Worm (Caenorhabditis elegans) whole organism, L4/young adult: ENCODE data around the gene nlp-78.

ENCODE experiments used
- W03F9.2 ChIP-seq: fragments of 150-350 bp; optimal IDR thresholded peaks from 2 replicates; lab custom pipeline; 2014; ENCODE audit warnings: missing biosample characterization, missing genetic modification characterization
- dao-5 ChIP-seq: sonication (generic microtip); optimal IDR thresholded peaks from 2 replicates; lab custom pipeline; 2016; ENCODE audit warnings: missing genotype, missing genetic modification characterization, moderate library complexity, missing compliant biosample characterization
- him-1 ChIP-seq: sonication (generic microtip); optimal IDR thresholded peaks from 2 replicates; lab custom pipeline; 2016; ENCODE audit warnings: missing genotype, missing genetic modification reagents, missing genetic modification characterization, missing compliant biosample characterization

nlp-78 gene

ce11 chrII:9165762-9166460, 29.9 kb downstream of the nlp-78 start, which contains the start of gene W07A12.8:
Gene W07A12.8, minus strand, starts transcription at chrII:9165812.
- no peak for TF ChIP-seq him-1 (tag; lab: Kevin White, UChicago)
- TF ChIP-seq W03F9.2, result no peak
- TF ChIP-seq dao-5 (tag; lab: Kevin White, UChicago), result no peak

- TF ChIP-seq dao-5 (tag; lab: Kevin White, UChicago), result no peak
- no peak for TF ChIP-seq him-1 (tag; lab: Kevin White, UChicago)
- no peak for TF ChIP-seq W03F9.2
These were observed 31.8 kb downstream of the nlp-78 start, which contains the start of gene T23G7.3 for ce11 chrII:9167730-9168129. Gene T23G7.3, minus strand, starts transcription at chrII:9167830.

- TF ChIP-seq W03F9.2, result peak; percentile 10
- TF ChIP-seq him-1 (tag; lab: Kevin White, UChicago), result no peak
- no peak for TF ChIP-seq dao-5 (tag; lab: Kevin White, UChicago)
These were observed 33.5 kb downstream of the nlp-78 start, which contains the start of gene dpl-1 for ce11 chrII:9169450-9169960. Gene dpl-1, plus strand, starts transcription at chrII:9169910.

- TF ChIP-seq dao-5 (tag; lab: Kevin White, UChicago) (no peak), him-1 (tag; lab: Kevin White, UChicago) (no peak), W03F9.2 (no peak)
These were observed 34.1 kb downstream of the nlp-78 start for ce11 chrII:9170048-9170447.

ce11 chrII:9170851-9171250, 34.9 kb downstream of the nlp-78 start:
- TF ChIP-seq W03F9.2, result no peak
- no peak for TF ChIP-seq dao-5 (tag; lab: Kevin White, UChicago)

ce11 chrII:9171466-9172187, 35.6 kb downstream of the nlp-78 start:
- TF ChIP-seq W03F9.2 (no peak), him-1 (tag; lab: Kevin White, UChicago) (no peak), dao-5 (tag; lab: Kevin White, UChicago) (no peak)

ce11 chrII:9172849-9173248, 36.9 kb downstream of the nlp-78 start, which contains the start of gene T23G7.2:
Gene T23G7.2, minus strand, starts transcription at chrII:9172949.
- TF ChIP-seq W03F9.2 (no peak), dao-5 (tag; lab: Kevin White, UChicago) (no peak), him-1 (tag; lab: Kevin White, UChicago) (no peak)

- TF ChIP-seq dao-5 (tag; lab: Kevin White, UChicago) (no peak), W03F9.2 (no peak)
These were observed 37.5 kb downstream of the nlp-78 start for ce11 chrII:9173471-9173870.

- no peak for TF ChIP-seq him-1 (tag; lab: Kevin White, UChicago)
- TF ChIP-seq dao-5 (tag; lab: Kevin White, UChicago), result no peak
- TF ChIP-seq W03F9.2, result no peak
These were observed 40.5 kb downstream of the nlp-78 start for ce11 chrII:9176523-9176922.

- TF ChIP-seq him-1 (tag; lab: Kevin White, UChicago) (no peak), dao-5 (tag; lab: Kevin White, UChicago) (no peak), W03F9.2 (peak; percentile 11)
These were observed 41.1 kb downstream of the nlp-78 start, which contains the start of the genes sec-5 and pir-1 for ce11 chrII:9177080-9177479. Gene sec-5, minus strand, starts transcription at chrII:9177152. Gene pir-1, plus strand, starts transcription at chrII:9177300.

- TF ChIP-seq W03F9.2 (no peak), him-1 (tag; lab: Kevin White, UChicago) (no peak), dao-5 (tag; lab: Kevin White, UChicago) (no peak)
These were observed 42.8 kb downstream of the nlp-78 start for ce11 chrII:9178811-9179210.

- no peak for TF ChIP-seq dao-5 (tag; lab: Kevin White, UChicago)
- no peak for TF ChIP-seq him-1 (tag; lab: Kevin White, UChicago)
- TF ChIP-seq W03F9.2, result no peak
These were observed 45.2 kb downstream of the nlp-78 start for ce11 chrII:9181155-9181554.

- TF ChIP-seq W03F9.2 (no peak), dao-5 (tag; lab: Kevin White, UChicago) (no peak), him-1 (tag; lab: Kevin White, UChicago) (no peak)
These were observed 49.9 kb downstream of the nlp-78 start for ce11 chrII:9185915-9186314.
